Worm (Caenorhabditis elegans): ENCODE results near the gene sre-39.

sre-39 gene

DNA sequence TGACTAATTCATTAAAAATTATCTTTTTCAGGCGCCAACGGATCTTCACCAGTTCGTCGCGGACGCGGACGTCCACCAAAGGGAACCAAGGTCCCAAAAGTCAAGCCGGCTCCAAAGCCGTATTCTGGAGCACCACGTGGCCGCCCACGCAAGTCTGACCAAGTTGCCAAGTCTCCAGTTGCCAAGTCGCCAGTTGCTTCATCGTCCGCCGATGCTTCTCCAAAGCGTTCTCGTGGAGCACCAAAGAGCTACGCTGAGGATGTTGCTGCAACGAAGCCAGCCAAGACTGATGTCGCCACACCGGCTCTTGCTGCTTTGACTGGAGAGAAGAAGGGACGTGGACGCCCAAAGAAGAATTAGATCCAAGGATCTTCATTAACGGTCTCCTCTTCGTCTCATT lies 13.8 kb upstream of the sre-39 start:
- TF ChIP-seq him-1 (tag; optimal IDR thresholded peaks at IDR 0.05) (no peak), dao-5 (tag; optimal IDR thresholded peaks at IDR 0.05) (no peak), W03F9.2 (tag; optimal IDR thresholded peaks at IDR 0.05) (no peak)

DNA sequence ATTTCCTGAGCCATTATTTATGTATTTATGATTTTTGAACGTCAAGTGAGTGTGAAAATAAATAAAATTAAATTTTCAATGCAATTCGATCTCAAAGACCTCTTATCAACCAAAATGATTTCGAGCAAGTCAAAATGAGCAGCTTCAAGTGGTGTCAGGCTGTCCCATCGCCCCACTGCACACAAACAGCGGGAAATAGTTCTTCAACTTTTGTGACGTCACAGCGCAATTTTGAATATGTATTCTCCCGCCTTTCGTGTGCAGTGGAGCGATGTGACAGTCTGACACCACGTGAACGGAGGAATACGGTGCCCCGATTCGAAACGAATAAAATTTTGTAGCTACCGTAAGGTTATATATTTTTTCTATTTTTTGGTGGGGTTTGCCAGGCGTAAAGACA lies 13.4 kb upstream of the sre-39 start:
- TF ChIP-seq W03F9.2 (tag; optimal IDR thresholded peaks at IDR 0.05) (no peak), him-1 (tag; optimal IDR thresholded peaks at IDR 0.05) (no peak), dao-5 (tag; optimal IDR thresholded peaks at IDR 0.05) (no peak)

DNA sequence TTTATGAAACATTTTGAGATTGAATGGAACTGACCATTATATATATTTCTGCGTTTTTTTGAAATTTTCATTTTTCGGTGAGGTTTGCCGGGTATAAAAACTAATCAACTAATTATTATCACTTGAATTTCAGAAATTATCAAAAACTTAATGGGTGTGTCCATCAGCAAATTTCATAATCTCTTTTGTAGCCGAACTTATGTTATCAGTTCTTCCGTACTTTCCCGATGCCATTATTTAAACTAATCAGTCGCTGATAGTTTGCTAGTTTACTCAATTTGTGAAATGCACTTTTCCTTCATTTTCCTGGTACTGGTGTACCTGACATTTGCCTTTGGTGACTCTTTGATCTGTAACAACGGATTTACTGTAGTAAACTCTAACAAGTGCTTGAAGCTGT lies 12.9 kb upstream of the sre-39 start:
- TF ChIP-seq W03F9.2 (tag; optimal IDR thresholded peaks at IDR 0.05) (no peak), him-1 (tag; optimal IDR thresholded peaks at IDR 0.05) (no peak), dao-5 (tag; optimal IDR thresholded peaks at IDR 0.05) (no peak)

DNA sequence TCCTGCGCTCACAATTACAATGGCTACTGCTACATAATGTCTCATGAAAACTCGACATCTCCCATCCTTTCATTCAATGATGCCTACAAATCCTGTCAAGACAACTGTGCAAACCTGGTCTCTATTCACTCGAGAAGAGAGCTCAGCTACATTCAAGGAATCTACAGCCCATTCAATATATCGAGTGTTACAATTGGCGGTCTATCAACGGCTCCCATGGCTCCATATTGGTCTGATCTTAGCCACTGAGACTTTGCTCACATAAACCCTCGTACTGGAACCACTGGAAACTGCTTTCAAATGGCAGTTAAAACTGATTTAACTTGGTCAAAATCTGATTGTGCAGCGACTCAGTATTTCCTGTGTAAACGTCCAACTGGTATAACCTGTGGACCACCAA lies 11.6 kb upstream of the sre-39 start, which contains the start of gene T05A7.3:
Gene T05A7.3 (plus strand): TSS at position 301 of the 400 bp plus-strand sequence.
- no peak for TF ChIP-seq dao-5 (tag; optimal IDR thresholded peaks at IDR 0.05)
- TF ChIP-seq W03F9.2 (tag; optimal IDR thresholded peaks at IDR 0.05) = no peak
- TF ChIP-seq him-1 (tag; optimal IDR thresholded peaks at IDR 0.05) = no peak

- TF ChIP-seq W03F9.2 (tag; optimal IDR thresholded peaks at IDR 0.05) (no peak), him-1 (tag; optimal IDR thresholded peaks at IDR 0.05) (no peak), dao-5 (tag; optimal IDR thresholded peaks at IDR 0.05) (no peak)
Observed at ce11 chrII:4676241-4676640, 10.8 kb upstream of the sre-39 start.

- TF ChIP-seq W03F9.2 (tag; optimal IDR thresholded peaks at IDR 0.05) (no peak), him-1 (tag; optimal IDR thresholded peaks at IDR 0.05) (no peak), dao-5 (tag; optimal IDR thresholded peaks at IDR 0.05) (no peak)
Observed at ce11 chrII:4677916-4678315, 9.1 kb upstream of the sre-39 start, which contains the start of gene T05A7.1. Gene T05A7.1, plus strand, starts transcription at chrII:4678216.

- TF ChIP-seq W03F9.2 (tag; optimal IDR thresholded peaks at IDR 0.05) (no peak), him-1 (tag; optimal IDR thresholded peaks at IDR 0.05) (no peak), dao-5 (tag; optimal IDR thresholded peaks at IDR 0.05) (no peak)
Observed at ce11 chrII:4681391-4681790, 5.7 kb upstream of the sre-39 start, which contains the start of gene T05A7.7. Gene T05A7.7, minus strand, starts transcription at chrII:4681491.

ce11 chrII:4683693-4684092 lies 3.3 kb upstream of the sre-39 start, which contains the start of gene sre-40:
Gene sre-40, minus strand, starts transcription at chrII:4683793.
- no peak for TF ChIP-seq dao-5 (tag; optimal IDR thresholded peaks at IDR 0.05)
- TF ChIP-seq him-1 (tag; optimal IDR thresholded peaks at IDR 0.05) = no peak
- TF ChIP-seq W03F9.2 (tag; optimal IDR thresholded peaks at IDR 0.05) = no peak

DNA sequence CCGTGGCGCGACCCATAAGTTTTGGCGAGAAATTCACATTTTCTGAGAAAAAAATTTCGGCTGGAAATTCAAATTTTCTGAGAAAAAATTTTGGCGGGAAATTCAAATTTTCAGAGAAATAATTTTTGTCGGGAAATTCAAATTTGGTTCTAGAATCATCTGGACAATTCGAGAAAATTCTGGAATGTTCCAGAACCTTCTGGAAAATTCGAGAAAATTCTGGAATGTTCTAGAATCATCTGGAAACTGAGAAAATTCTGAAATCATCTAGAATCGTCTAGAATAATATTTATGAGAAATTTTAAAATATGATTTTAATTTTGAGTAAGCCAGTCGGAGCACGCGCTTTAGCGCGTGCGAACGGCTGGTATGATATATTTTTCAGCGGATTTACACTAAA lies 2.2 kb upstream of the sre-39 start:
- TF ChIP-seq dao-5 (tag; optimal IDR thresholded peaks at IDR 0.05) (no peak), W03F9.2 (tag; optimal IDR thresholded peaks at IDR 0.05) (no peak), him-1 (tag; optimal IDR thresholded peaks at IDR 0.05) (no peak)

- TF ChIP-seq dao-5 (tag; optimal IDR thresholded peaks at IDR 0.05) = no peak
- TF ChIP-seq him-1 (tag; optimal IDR thresholded peaks at IDR 0.05) = no peak
- TF ChIP-seq W03F9.2 (tag; optimal IDR thresholded peaks at IDR 0.05) = no peak
Observed at ce11 chrII:4689477-4689876, 2.4 kb downstream of the sre-39 start, which contains the start of gene F10G7.12. Gene F10G7.12, plus strand, starts transcription at chrII:4689777.

DNA sequence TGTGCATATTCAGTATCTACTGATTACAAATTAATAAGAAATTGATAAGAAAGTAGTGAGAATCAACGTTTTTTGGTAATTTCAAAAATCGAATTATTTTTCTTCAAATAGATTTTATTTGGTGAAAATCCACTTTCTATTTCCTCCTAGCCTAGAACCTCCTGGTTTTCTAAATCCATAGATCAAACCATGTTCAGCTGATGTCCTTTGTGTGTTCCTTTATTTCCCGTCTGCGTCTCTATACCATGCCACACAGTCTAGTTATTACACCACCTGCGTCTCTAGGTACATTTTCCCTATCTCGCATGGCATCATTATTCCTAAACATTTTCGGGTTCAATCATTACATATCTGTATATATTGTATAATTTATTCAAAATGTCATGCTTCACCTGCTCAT lies 6.1 kb downstream of the sre-39 start, which contains the start of gene F10G7.5:
Gene F10G7.5 (plus strand): TSS at position 286 of the 400 bp plus-strand sequence.
- TF ChIP-seq W03F9.2 (tag; optimal IDR thresholded peaks at IDR 0.05) (no peak), him-1 (tag; optimal IDR thresholded peaks at IDR 0.05) (no peak), dao-5 (tag; optimal IDR thresholded peaks at IDR 0.05) (no peak)

DNA sequence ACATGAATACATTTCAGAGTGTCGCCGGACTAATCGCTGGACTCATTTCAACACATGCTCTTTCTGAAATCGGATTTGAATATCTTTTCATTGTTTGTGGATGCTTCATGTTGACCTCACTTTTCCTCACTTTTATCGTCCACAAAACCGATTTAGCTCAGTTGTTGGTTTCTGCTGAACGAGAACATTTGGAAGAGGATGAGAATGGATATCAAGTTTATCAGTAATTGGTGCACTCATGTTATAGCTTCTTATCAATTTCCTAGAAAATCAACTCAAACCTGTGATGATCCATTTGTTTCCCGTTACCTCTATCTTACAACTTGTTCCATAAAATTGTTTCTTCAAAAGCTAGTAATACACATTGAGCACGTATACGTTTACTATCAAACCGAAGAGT lies 9.0 kb downstream of the sre-39 start:
- TF ChIP-seq W03F9.2 (tag; optimal IDR thresholded peaks at IDR 0.05) (no peak), dao-5 (tag; optimal IDR thresholded peaks at IDR 0.05) (no peak), him-1 (tag; optimal IDR thresholded peaks at IDR 0.05) (no peak)

DNA sequence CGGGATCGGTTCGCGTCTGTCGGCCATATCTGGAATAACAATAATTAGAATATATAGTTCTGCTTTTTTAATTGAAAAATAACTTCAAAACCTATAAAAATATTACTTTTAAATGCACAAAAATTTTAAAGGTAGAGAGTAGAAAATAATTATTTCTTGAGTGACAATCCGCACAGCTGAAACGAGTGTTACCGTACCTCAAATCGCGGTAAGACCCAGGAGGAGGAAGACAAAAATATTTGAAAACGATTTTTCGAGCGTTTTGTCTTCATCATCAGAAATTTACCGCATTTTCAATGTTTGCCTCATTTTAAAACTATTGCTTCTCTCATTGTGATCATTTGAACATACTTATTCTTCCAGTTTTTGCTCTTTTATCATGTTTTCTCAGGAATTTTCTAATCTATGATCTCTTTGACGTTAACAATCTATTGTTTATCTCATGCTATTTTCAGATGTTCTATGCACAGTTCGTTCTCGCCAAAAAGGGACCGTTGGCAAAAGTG lies 11.3 kb downstream of the sre-39 start, which contains the start of the genes rpn-5 and scc-1:
Gene rpn-5 (minus strand): TSS at position 162 of the 506 bp plus-strand sequence.
Gene scc-1 (plus strand): TSS at position 456 of the 506 bp plus-strand sequence.
- TF ChIP-seq W03F9.2 (tag; optimal IDR thresholded peaks at IDR 0.05) = peak; percentile 61
- TF ChIP-seq him-1 (tag; optimal IDR thresholded peaks at IDR 0.05) = no peak

- TF ChIP-seq him-1 (tag; optimal IDR thresholded peaks at IDR 0.05) (peak; percentile 34), W03F9.2 (tag; optimal IDR thresholded peaks at IDR 0.05) (peak; percentile 8)
Observed at ce11 chrII:4701482-4702119, 14.6 kb downstream of the sre-39 start, which contains the start of gene unc-85. Gene unc-85, plus strand, starts transcription at chrII:4702069.
